Worm (Caenorhabditis elegans): ENCODE measurements around the gene R148.5.

ce11 chrIII:3185232-3185631 is 19.8 kb downstream of the R148.5 start:
- TF ChIP-seq ceh-20 (GFP tag; IDR thresholded peaks at IDR 0.05) (no peak), nhr-48 (tag; optimal IDR thresholded peaks at IDR 0.05) (no peak), mep-1 (tag; optimal IDR thresholded peaks at IDR 0.05) (no peak), nhr-10 (tag; optimal IDR thresholded peaks at IDR 0.05) (no peak), nhr-237 (tag; optimal IDR thresholded peaks at IDR 0.05) (no peak), dve-1 (tag; optimal IDR thresholded peaks at IDR 0.05; ENCODE audit: insufficient read depth) (no peak), lin-39 (tag; optimal IDR thresholded peaks at IDR 0.05) (no peak), ama-1 (optimal IDR thresholded peaks at IDR 0.05) (no peak), nhr-76 (tag; optimal IDR thresholded peaks at IDR 0.05) (no peak), ZK546.5 (tag; optimal IDR thresholded peaks at IDR 0.05) (no peak), egl-43 (GFP tag; IDR thresholded peaks at IDR 0.05) (no peak)
